Worm (Caenorhabditis elegans): ENCODE results near the gene sri-70.

- TF ChIP-seq unc-62 (GFP tag; optimal IDR thresholded peaks at IDR 0.05) (no peak), pha-4 (tag; optimal IDR thresholded peaks at IDR 0.05) (no peak), lin-32 (GFP tag; optimal IDR thresholded peaks at IDR 0.05) (no peak), elt-1 (tag; optimal IDR thresholded peaks at IDR 0.05; ENCODE audit: borderline replicate concordance, insufficient read depth) (no peak), lin-13 (tag; optimal IDR thresholded peaks at IDR 0.05) (no peak), flh-1 (GFP tag; optimal IDR thresholded peaks at IDR 0.05) (no peak), nhr-76 (tag; optimal IDR thresholded peaks at IDR 0.05) (no peak), blmp-1 (tag; optimal IDR thresholded peaks at IDR 0.05) (no peak), nhr-28 (tag; optimal IDR thresholded peaks at IDR 0.05) (no peak), mls-2 (tag; optimal IDR thresholded peaks at IDR 0.05) (no peak), ham-2 (GFP tag; optimal IDR thresholded peaks at IDR 0.05) (no peak), lsy-2 (tag; optimal IDR thresholded peaks at IDR 0.05) (no peak), snpc-4 (tag; optimal IDR thresholded peaks at IDR 0.05) (no peak)
These were observed 25.0 kb downstream of the sri-70 start, which contains the start of gene sdz-16 for ce11 chrV:17327867-17328266.

All from whole organism, mixed stage, embryonic.